Fruit fly (Drosophila melanogaster): ENCODE results near the gene spo.

spo gene

dm6 chr3L:5592437-5592836, at the start of gene spo:
Gene spo (minus strand): TSS chr3L:5592571.
- no peak for TF ChIP-seq psq (optimal IDR thresholded peaks at IDR 0.05)
- TF ChIP-seq CG8478 (optimal IDR thresholded peaks at IDR 0.05) = no peak
- TF ChIP-seq usp (GFP tag; optimal IDR thresholded peaks at IDR 0.05) = no peak
- no peak for TF ChIP-seq pan (optimal IDR thresholded peaks at IDR 0.05)
- TF ChIP-seq Dll (optimal IDR thresholded peaks at IDR 0.05) = no peak
- no peak for TF ChIP-seq EcR (GFP tag; optimal IDR thresholded peaks at IDR 0.05)

dm6 chr3L:5641547-5641946, 49.2 kb upstream of the spo start:
- TF ChIP-seq usp (GFP tag; optimal IDR thresholded peaks at IDR 0.05) (no peak), Dll (optimal IDR thresholded peaks at IDR 0.05) (no peak), pan (optimal IDR thresholded peaks at IDR 0.05) (no peak), EcR (GFP tag; optimal IDR thresholded peaks at IDR 0.05) (no peak), psq (optimal IDR thresholded peaks at IDR 0.05) (no peak), CG8478 (optimal IDR thresholded peaks at IDR 0.05) (no peak)

DNA sequence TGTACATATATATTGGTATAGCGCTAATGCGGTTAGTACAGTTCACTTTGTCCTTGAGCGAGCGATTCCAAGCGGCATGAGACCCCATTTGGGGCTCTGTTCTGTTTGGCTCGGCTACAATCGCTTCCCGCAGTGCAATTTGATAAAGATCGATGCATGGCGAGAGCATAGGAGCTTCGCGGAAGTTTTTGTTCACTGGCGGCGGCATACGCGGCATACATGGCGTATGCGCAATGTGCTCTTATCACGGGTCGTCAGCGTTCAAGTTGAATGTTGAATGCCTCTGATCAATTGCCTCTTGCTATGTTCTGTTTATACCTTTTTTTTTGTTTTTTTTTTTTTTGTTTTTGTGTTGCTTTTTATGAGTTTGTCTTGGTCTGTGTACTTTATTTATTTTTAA, 48.7 kb upstream of the spo start:
- TF ChIP-seq CG8478 (optimal IDR thresholded peaks at IDR 0.05) (no peak), psq (optimal IDR thresholded peaks at IDR 0.05) (no peak), Dll (optimal IDR thresholded peaks at IDR 0.05) (no peak), usp (GFP tag; optimal IDR thresholded peaks at IDR 0.05) (no peak), EcR (GFP tag; optimal IDR thresholded peaks at IDR 0.05) (no peak), pan (optimal IDR thresholded peaks at IDR 0.05) (no peak)

DNA sequence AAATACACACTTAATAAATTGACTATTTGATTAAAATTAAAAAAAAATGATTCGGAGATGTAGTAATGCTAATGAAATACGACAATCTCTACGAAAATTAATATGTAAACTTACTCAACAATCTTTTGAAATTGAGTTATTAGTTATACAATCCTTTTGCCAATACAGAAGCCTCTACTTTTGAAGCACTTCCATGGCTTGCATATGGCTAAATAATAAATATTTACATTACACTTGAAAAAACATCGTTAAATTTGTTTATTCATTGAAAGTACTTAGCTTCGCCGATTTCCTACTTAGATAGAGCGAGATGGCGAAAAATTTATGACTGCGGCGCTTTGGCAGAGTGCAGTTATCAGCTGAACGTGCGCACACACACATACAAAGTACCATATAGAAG, 48.3 kb upstream of the spo start:
- no peak for TF ChIP-seq usp (GFP tag; optimal IDR thresholded peaks at IDR 0.05)
- TF ChIP-seq psq (optimal IDR thresholded peaks at IDR 0.05) = no peak
- no peak for TF ChIP-seq CG8478 (optimal IDR thresholded peaks at IDR 0.05)
- TF ChIP-seq pan (optimal IDR thresholded peaks at IDR 0.05) = no peak
- no peak for TF ChIP-seq EcR (GFP tag; optimal IDR thresholded peaks at IDR 0.05)
- no peak for TF ChIP-seq Dll (optimal IDR thresholded peaks at IDR 0.05)

dm6 chr3L:5639474-5639873, 47.1 kb upstream of the spo start:
- TF ChIP-seq psq (optimal IDR thresholded peaks at IDR 0.05) (no peak), EcR (GFP tag; optimal IDR thresholded peaks at IDR 0.05) (peak in 1 of 2 experiments; percentile 50)

DNA sequence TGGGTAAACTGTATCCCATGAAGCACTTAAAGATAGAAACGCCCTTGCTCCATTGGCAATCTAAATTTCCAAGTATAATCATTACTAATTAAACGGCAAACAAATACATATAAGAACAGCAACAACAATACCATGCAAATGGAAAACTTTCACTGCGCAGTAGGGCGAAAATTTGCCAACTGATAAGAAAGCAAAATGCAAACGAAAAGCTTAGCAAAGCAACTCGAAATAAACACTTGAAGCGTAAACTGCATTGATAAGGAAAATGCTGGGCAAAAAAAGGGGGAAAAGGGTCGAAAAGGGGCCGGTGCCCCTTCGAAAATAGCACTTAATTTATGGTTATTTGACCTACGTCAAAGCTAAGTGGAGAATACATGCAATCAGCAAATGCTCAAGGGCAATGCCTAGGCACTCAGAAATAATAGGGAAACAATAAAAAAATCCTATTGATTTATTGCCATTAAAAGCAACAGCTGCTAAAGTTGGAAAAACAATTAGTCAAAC, 46.2 kb upstream of the spo start:
- no peak for TF ChIP-seq EcR (GFP tag; optimal IDR thresholded peaks at IDR 0.05)
- no peak for TF ChIP-seq usp (GFP tag; optimal IDR thresholded peaks at IDR 0.05)
- TF ChIP-seq Dll (optimal IDR thresholded peaks at IDR 0.05) = no peak
- TF ChIP-seq CG8478 (optimal IDR thresholded peaks at IDR 0.05) = no peak
- no peak for TF ChIP-seq psq (optimal IDR thresholded peaks at IDR 0.05)
- no peak for TF ChIP-seq pan (optimal IDR thresholded peaks at IDR 0.05)

DNA sequence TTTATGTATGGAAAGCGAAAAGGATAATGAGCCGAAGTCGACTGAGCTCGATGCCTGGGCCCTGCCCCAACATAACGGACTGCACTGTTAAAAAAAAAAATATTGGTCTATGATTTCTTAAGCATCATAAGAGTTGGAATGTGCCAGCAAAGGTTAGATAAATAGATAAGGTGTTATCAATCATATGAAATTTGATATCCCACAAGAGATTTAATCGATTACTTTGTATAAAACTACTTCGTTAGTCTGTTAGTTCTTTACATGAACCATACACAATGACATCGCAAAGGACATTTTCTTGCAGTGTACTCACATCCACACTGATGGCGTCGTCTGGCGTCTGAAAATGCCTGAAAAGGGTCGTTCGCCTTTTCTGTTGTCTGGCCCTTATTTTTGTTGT, 45.1 kb upstream of the spo start:
- TF ChIP-seq pan (optimal IDR thresholded peaks at IDR 0.05) = no peak
- no peak for TF ChIP-seq CG8478 (optimal IDR thresholded peaks at IDR 0.05)
- no peak for TF ChIP-seq EcR (GFP tag; optimal IDR thresholded peaks at IDR 0.05)
- no peak for TF ChIP-seq psq (optimal IDR thresholded peaks at IDR 0.05)
- TF ChIP-seq Dll (optimal IDR thresholded peaks at IDR 0.05) = no peak
- no peak for TF ChIP-seq usp (GFP tag; optimal IDR thresholded peaks at IDR 0.05)

- TF ChIP-seq usp (GFP tag; optimal IDR thresholded peaks at IDR 0.05) = no peak
- TF ChIP-seq CG8478 (optimal IDR thresholded peaks at IDR 0.05) = no peak
- TF ChIP-seq Dll (optimal IDR thresholded peaks at IDR 0.05) = no peak
- TF ChIP-seq psq (optimal IDR thresholded peaks at IDR 0.05) = no peak
- TF ChIP-seq pan (optimal IDR thresholded peaks at IDR 0.05) = no peak
- peak in 1 of 2 experiments; percentile 53 for TF ChIP-seq EcR (GFP tag; optimal IDR thresholded peaks at IDR 0.05)
Observed at dm6 chr3L:5635237-5636025, 43.1 kb upstream of the spo start.

DNA sequence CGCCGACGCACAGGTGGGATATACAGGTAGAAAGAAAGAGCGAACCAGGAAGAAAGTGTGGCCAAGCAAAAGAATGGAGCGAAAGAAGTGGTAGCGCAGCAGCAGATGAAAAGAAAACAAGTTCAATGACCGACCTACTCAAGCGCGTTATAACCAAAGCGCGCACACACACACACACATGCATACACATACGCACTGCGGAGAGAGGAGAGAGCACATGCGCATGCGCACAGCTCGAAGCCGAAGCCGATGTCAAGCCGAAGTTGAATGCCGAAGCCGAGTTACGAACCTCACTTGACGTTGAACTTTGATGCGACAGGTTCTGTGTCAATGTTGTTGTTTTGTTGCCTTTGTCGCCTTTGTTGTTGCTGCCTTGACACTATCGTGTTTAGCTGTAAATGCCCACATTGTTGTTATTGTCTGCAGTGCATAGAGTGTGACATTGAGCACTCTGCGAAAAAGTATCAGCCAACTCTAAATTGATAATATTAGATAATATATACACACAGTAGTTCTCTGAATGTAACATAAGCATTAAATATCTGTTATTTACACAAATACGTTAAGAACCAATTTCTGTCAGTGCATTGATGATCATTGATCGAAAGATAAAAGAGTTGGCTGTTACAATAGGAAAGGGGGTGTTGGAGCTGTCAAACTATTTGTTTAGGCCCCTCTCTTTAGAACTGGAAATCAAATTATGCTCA, 42.0 kb upstream of the spo start:
- no peak for TF ChIP-seq Dll (optimal IDR thresholded peaks at IDR 0.05)
- TF ChIP-seq usp (GFP tag; optimal IDR thresholded peaks at IDR 0.05) = no peak
- TF ChIP-seq CG8478 (optimal IDR thresholded peaks at IDR 0.05) = no peak
- TF ChIP-seq pan (optimal IDR thresholded peaks at IDR 0.05) = no peak
- no peak for TF ChIP-seq psq (optimal IDR thresholded peaks at IDR 0.05)
- TF ChIP-seq EcR (GFP tag; optimal IDR thresholded peaks at IDR 0.05) = peak; percentile 80 to 97

dm6 chr3L:5633247-5634187, 41.1 kb upstream of the spo start:
- TF ChIP-seq EcR (GFP tag; optimal IDR thresholded peaks at IDR 0.05) (peak in 1 of 2 experiments; percentile 99), Dll (optimal IDR thresholded peaks at IDR 0.05) (no peak), psq (optimal IDR thresholded peaks at IDR 0.05) (no peak), pan (optimal IDR thresholded peaks at IDR 0.05) (no peak), CG8478 (optimal IDR thresholded peaks at IDR 0.05) (no peak)

- TF ChIP-seq Dll (optimal IDR thresholded peaks at IDR 0.05) (no peak), usp (GFP tag; optimal IDR thresholded peaks at IDR 0.05) (no peak)
Observed at dm6 chr3L:5631917-5632316, 39.5 kb upstream of the spo start.
